In genomic region chr3R:20588480-20588785, dm6 we compare ENCODE assay signal across 1 fruit fly cellular context.
A peak's percentile ranks its signal among the peaks of the same experiment; 100 is the strongest.
TF ChIP-seq lines count a peak whose summit lies in the region.

Gene Srp72, plus strand, starts transcription at chr3R:20588711.

TF ChIP-seq in whole organism, embryonic, 481 proteins besides CTCF, POLR2A, EP300 and RAD21 (continued from another document):
- no peak for TF ChIP-seq Eip74EF (GFP tag; optimal IDR thresholded peaks at IDR 0.05; lab: Kevin White, UChicago)
- TF ChIP-seq ash1 (GFP tag; optimal IDR thresholded peaks at IDR 0.05; lab: Kevin White, UChicago) = no peak
- TF ChIP-seq CG7963 (GFP tag; IDR thresholded peaks at IDR 0.05; lab: Robert Waterston, UW; ENCODE audit: partially characterized antibody) = no peak
- TF ChIP-seq CG11456 (GFP tag; IDR thresholded peaks at IDR 0.05; lab: Robert Waterston, UW) = no peak
- TF ChIP-seq CG3838 (GFP tag; optimal IDR thresholded peaks at IDR 0.05; lab: Kevin White, UChicago) = no peak
- TF ChIP-seq crp (GFP tag; optimal IDR thresholded peaks at IDR 0.05; lab: Kevin White, UChicago) = peak in 1 of 2 experiments; percentile 72
- no peak; the same call in 1 of the 2 replicates for TF ChIP-seq sna (GFP tag; IDR thresholded peaks at IDR 0.05; lab: Robert Waterston, UW; ENCODE audit: partially characterized antibody)
- TF ChIP-seq CG4707 (GFP tag; optimal IDR thresholded peaks at IDR 0.05; lab: Kevin White, UChicago) = no peak
- TF ChIP-seq Fer2 (tag; optimal IDR thresholded peaks at IDR 0.05; lab: Kevin White, UChicago) = peak; percentile 50
- no peak for TF ChIP-seq CG42726 (GFP tag; IDR thresholded peaks at IDR 0.05; lab: Robert Waterston, UW; ENCODE audit: partially characterized antibody)
- TF ChIP-seq Rfx (GFP tag; IDR thresholded peaks at IDR 0.05; lab: Robert Waterston, UW) = peak; percentile 51; the same call in 1 of the 2 replicates
- peak; percentile 85 for TF ChIP-seq phol (tag; optimal IDR thresholded peaks at IDR 0.05; lab: Kevin White, UChicago)
- TF ChIP-seq Dek (tag; optimal IDR thresholded peaks at IDR 0.05; lab: Kevin White, UChicago) = peak; percentile 33
- TF ChIP-seq bowl (GFP tag; IDR thresholded peaks at IDR 0.05; lab: Robert Waterston, UW) = no peak
- no peak for TF ChIP-seq ab (GFP tag; optimal IDR thresholded peaks at IDR 0.05; lab: Kevin White, UChicago)
- no peak; the same call in 1 of the 2 replicates for TF ChIP-seq CG32767 (GFP tag; IDR thresholded peaks at IDR 0.05; lab: Robert Waterston, UW)
- TF ChIP-seq CG17359 (tag; optimal IDR thresholded peaks at IDR 0.05; lab: Kevin White, UChicago) = peak; percentile 60
- TF ChIP-seq jumu (GFP tag; optimal IDR thresholded peaks at IDR 0.05; lab: Kevin White, UChicago) = no peak
- TF ChIP-seq abd-A (tag; optimal IDR thresholded peaks at IDR 0.05; lab: Kevin White, UChicago) = no peak
- TF ChIP-seq YL-1 (GFP tag; optimal IDR thresholded peaks at IDR 0.05; lab: Kevin White, UChicago) = peak; percentile 54
